Worm (Caenorhabditis elegans): Measurements from ENCODE around the gene ttbk-8.1.

DNA sequence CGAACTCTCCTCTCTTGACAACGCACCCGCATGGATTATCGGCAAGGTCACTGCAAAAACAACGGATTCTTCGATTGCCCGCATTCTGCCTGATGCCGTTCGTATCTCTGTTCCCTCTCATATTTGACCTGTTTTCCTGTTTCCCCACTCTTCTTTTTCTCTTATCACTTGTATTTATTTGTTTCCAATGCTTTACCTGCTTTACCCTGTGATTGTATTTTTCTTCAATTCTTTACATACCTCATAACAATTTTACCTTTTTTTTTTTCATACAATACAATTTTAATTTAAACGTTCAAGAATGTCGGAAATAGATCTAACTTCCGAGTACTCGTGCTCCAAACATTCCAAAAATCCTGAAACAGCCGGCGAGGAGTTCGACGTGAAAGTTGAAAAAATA lies 36.8 kb downstream of the ttbk-8.1 start, which contains the start of gene afmd-2:
- TF ChIP-seq T22C8.4 (GFP tag; IDR thresholded peaks at IDR 0.05) (no peak), ref-1 (GFP tag; conservative IDR thresholded peaks at IDR 0.05) (no peak), ztf-23 (GFP tag; IDR thresholded peaks at IDR 0.05) (no peak)

Data from whole organism, midembryonic.